Fruit fly (Drosophila melanogaster): ENCODE measurements around the gene RFeSP.

The RFeSP gene

DNA sequence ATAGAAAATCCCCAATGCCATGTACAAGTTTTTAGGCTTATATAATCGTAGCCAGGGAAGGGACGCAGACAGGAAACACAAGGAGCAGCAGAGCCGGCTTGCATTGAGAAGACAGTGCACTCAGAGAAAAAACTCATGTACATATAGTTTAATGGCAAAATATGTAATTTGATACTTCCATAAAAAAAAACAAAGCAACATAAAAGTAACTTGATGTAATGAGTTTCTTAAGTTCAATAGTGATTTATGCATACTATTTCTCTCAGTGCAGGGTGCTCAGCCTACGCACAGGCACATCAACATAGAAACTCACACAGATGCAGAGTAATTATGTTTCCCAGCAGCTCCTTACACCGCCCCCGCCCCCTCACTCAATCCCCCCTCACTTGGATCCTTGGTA lies 6.8 kb upstream of the RFeSP start (continued):
- TF ChIP-seq Ssrp (tag; optimal IDR thresholded peaks at IDR 0.05): peak; percentile 59
- no peak for TF ChIP-seq stwl (tag; optimal IDR thresholded peaks at IDR 0.05)
- no peak for TF ChIP-seq CG31388 (GFP tag; optimal IDR thresholded peaks at IDR 0.05)
- 0 out of 2 replicates have a peak, but pooled peaks have one; percentile 12 for TF ChIP-seq sens-2 (GFP tag; IDR thresholded peaks at IDR 0.05)
- peak; percentile 60 for TF ChIP-seq Aef1 (GFP tag; IDR thresholded peaks at IDR 0.05)
- TF ChIP-seq Oli (tag; optimal IDR thresholded peaks at IDR 0.05): peak; percentile 69
- no peak for TF ChIP-seq CG18011 (GFP tag; optimal IDR thresholded peaks at IDR 0.05)
- no peak for TF ChIP-seq Scr (GFP tag; IDR thresholded peaks at IDR 0.05; ENCODE audit: partially characterized antibody)
- TF ChIP-seq CG33557 (GFP tag; optimal IDR thresholded peaks at IDR 0.05): no peak
- no peak for TF ChIP-seq Lhr (GFP tag; optimal IDR thresholded peaks at IDR 0.05)
- TF ChIP-seq CG1603 (tag; optimal IDR thresholded peaks at IDR 0.05): peak; percentile 49
- no peak for TF ChIP-seq D19B (GFP tag; optimal IDR thresholded peaks at IDR 0.05)
- TF ChIP-seq CG2129 (GFP tag; IDR thresholded peaks at IDR 0.05; ENCODE audit: partially characterized antibody): no peak
- TF ChIP-seq slbo (GFP tag; IDR thresholded peaks at IDR 0.05): peak; percentile 90
- TF ChIP-seq Six4 (GFP tag; optimal IDR thresholded peaks at IDR 0.05): peak; percentile 3
- peak; percentile 58 for TF ChIP-seq lilli (GFP tag; optimal IDR thresholded peaks at IDR 0.05)
- no peak for TF ChIP-seq CG11398 (GFP tag; optimal IDR thresholded peaks at IDR 0.05)
- TF ChIP-seq amos (GFP tag; IDR thresholded peaks at IDR 0.05; ENCODE audit: partially characterized antibody): no peak
- peak; percentile 82 for TF ChIP-seq Dbx (GFP tag; IDR thresholded peaks at IDR 0.05)
- TF ChIP-seq CG1792 (GFP tag; optimal IDR thresholded peaks at IDR 0.05): peak; percentile 3
- peak; percentile 21 for TF ChIP-seq CG12942 (GFP tag; optimal IDR thresholded peaks at IDR 0.05)
- no peak for TF ChIP-seq CG7987 (GFP tag; optimal IDR thresholded peaks at IDR 0.05)
- TF ChIP-seq CG16863 (GFP tag; optimal IDR thresholded peaks at IDR 0.05): peak; percentile 60
- TF ChIP-seq al (GFP tag; IDR thresholded peaks at IDR 0.05): no peak
- TF ChIP-seq CG16815 (GFP tag; optimal IDR thresholded peaks at IDR 0.05): no peak
- peak; percentile 61; the same call in 1 of the 2 replicates for TF ChIP-seq CG5953 (GFP tag; IDR thresholded peaks at IDR 0.05)
- peak; percentile 44 for TF ChIP-seq CG1647 (GFP tag; optimal IDR thresholded peaks at IDR 0.05)
- no peak for TF ChIP-seq corto (GFP tag; optimal IDR thresholded peaks at IDR 0.05)
- peak; percentile 86 for TF ChIP-seq CG18599 (GFP tag; optimal IDR thresholded peaks at IDR 0.05)
- TF ChIP-seq pho (GFP tag; optimal IDR thresholded peaks at IDR 0.05): peak; percentile 30
- no peak for TF ChIP-seq CG7745 (tag; optimal IDR thresholded peaks at IDR 0.05)
- TF ChIP-seq CG11085 (GFP tag; IDR thresholded peaks at IDR 0.05): peak; percentile 57
- no peak for TF ChIP-seq CG5245 (GFP tag; optimal IDR thresholded peaks at IDR 0.05)
- no peak for TF ChIP-seq nerfin-2 (GFP tag; IDR thresholded peaks at IDR 0.05; ENCODE audit: partially characterized antibody)
- TF ChIP-seq croc (GFP tag; conservative IDR thresholded peaks at IDR 0.05): peak; percentile 22; the same call in 1 of the 3 replicates
- TF ChIP-seq phol (tag; optimal IDR thresholded peaks at IDR 0.05): peak; percentile 50
- no peak for TF ChIP-seq exex (tag; optimal IDR thresholded peaks at IDR 0.05)
- peak; percentile 55 for TF ChIP-seq CG31441 (GFP tag; IDR thresholded peaks at IDR 0.05)
- TF ChIP-seq lola (GFP tag; optimal IDR thresholded peaks at IDR 0.05): no peak
- TF ChIP-seq jing (GFP tag; optimal IDR thresholded peaks at IDR 0.05): peak; percentile 45
- TF ChIP-seq Chrac-16 (GFP tag; optimal IDR thresholded peaks at IDR 0.05): peak; percentile 59
- TF ChIP-seq sug (tag; optimal IDR thresholded peaks at IDR 0.05): peak; percentile 31
- peak; percentile 5 for TF ChIP-seq CG6813 (GFP tag; optimal IDR thresholded peaks at IDR 0.05)
- TF ChIP-seq mirr (GFP tag; optimal IDR thresholded peaks at IDR 0.05): no peak
- no peak for TF ChIP-seq dmrt11E (tag; optimal IDR thresholded peaks at IDR 0.05)
- TF ChIP-seq B-H2 (GFP tag; optimal IDR thresholded peaks at IDR 0.05): peak; percentile 42
- TF ChIP-seq Ptx1 (GFP tag; IDR thresholded peaks at IDR 0.05): peak; percentile 80
- peak; percentile 38 for TF ChIP-seq Nf-YB (GFP tag; optimal IDR thresholded peaks at IDR 0.05)
- TF ChIP-seq CG8359 (GFP tag; optimal IDR thresholded peaks at IDR 0.05; ENCODE audit: borderline replicate concordance): no peak
- peak; percentile 55 for TF ChIP-seq tin (GFP tag; optimal IDR thresholded peaks at IDR 0.05)

Measured in whole organism, embryonic.